Fruit fly (Drosophila melanogaster) whole organism, embryonic: ENCODE measurements around the gene ZIPIC.

Source experiments
- Ada2b ChIP-seq: fragments of 200-800 bp; sonication (Bioruptor generic); IDR thresholded peaks from 2 replicates; pipeline ENCODE4 v1.3.6; 2022; ENCODE audit warnings: missing biosample characterization, missing genetic modification characterization
- Aef1 ChIP-seq: fragments of 200-800 bp; sonication (Bioruptor generic); IDR thresholded peaks from 3 replicates; pipeline ENCODE4 v1.3.6; 2022; ENCODE audit warnings: missing biosample characterization, missing genetic modification characterization
- CG10321 ChIP-seq: fragments of 200-800 bp; sonication (Bioruptor generic); IDR thresholded peaks from 2 replicates; pipeline ENCODE4 v1.3.6; 2022; ENCODE audit warnings: missing biosample characterization, missing genetic modification characterization
- CG10543 ChIP-seq: fragments of 200-800 bp; sonication (Bioruptor generic); optimal IDR thresholded peaks from 3 replicates; lab custom pipeline; 2017; ENCODE audit warnings: missing biosample characterization, mild to moderate bottlenecking, missing genetic modification characterization, moderate library complexity
- CG11247 ChIP-seq: fragments of 200-800 bp; sonication (Bioruptor generic); IDR thresholded peaks from 2 replicates; pipeline ENCODE4 v1.3.6; 2022; ENCODE audit warnings: missing biosample characterization, missing genetic modification characterization
- CG12071 ChIP-seq: fragments of 200-800 bp; sonication (Bioruptor generic); optimal IDR thresholded peaks from 3 replicates; lab custom pipeline; 2018; ENCODE audit warnings: missing biosample characterization, mild to moderate bottlenecking, missing genetic modification characterization
- CG15011 ChIP-seq: fragments of 200-800 bp; sonication (Bioruptor generic); optimal IDR thresholded peaks from 3 replicates; lab custom pipeline; 2018; ENCODE audit warnings: missing biosample characterization, mild to moderate bottlenecking, missing genetic modification characterization
- CG1529 ChIP-seq: fragments of 200-800 bp; sonication (Bioruptor generic); optimal IDR thresholded peaks from 3 replicates; lab custom pipeline; 2018; ENCODE audit warnings: missing biosample characterization, missing genetic modification characterization
- CG15479 ChIP-seq: fragments of 200-800 bp; sonication (Bioruptor generic); optimal IDR thresholded peaks from 3 replicates; lab custom pipeline; 2019; ENCODE audit warnings: missing biosample characterization, mild to moderate bottlenecking, missing genetic modification characterization, moderate library complexity
- CG18011 ChIP-seq: fragments of 200-800 bp; sonication (Bioruptor generic); optimal IDR thresholded peaks from 2 replicates; lab custom pipeline; 2017; ENCODE audit warnings: missing biosample characterization, missing genetic modification characterization, mild to moderate bottlenecking, moderate library complexity, missing genotype
- CG2889 ChIP-seq: fragments of 200-800 bp; sonication (Bioruptor generic); IDR thresholded peaks from 3 replicates; pipeline ENCODE4 v1.3.6; 2022; ENCODE audit warnings: missing biosample characterization, missing genetic modification characterization
- CG34224 ChIP-seq: fragments of 200-800 bp; sonication (Bioruptor generic); IDR thresholded peaks from 3 replicates; pipeline ENCODE4 v1.3.6; 2022; ENCODE audit warnings: missing biosample characterization, missing genetic modification characterization; ENCODE audit not compliant: partially characterized antibody
- CG3726 ChIP-seq: fragments of 200-800 bp; sonication (Bioruptor generic); IDR thresholded peaks from 3 replicates; pipeline ENCODE4, ENCODE4 v1.3.6; 2022; ENCODE audit warnings: missing biosample characterization, missing genetic modification characterization
- CG7745 ChIP-seq: fragments of 200-800 bp; sonication (Bioruptor generic); optimal IDR thresholded peaks from 2 replicates; lab custom pipeline; 2018; ENCODE audit warnings: missing biosample characterization, mild to moderate bottlenecking, missing genetic modification characterization, moderate library complexity
- CG7928 ChIP-seq: fragments of 200-800 bp; sonication (Bioruptor generic); optimal IDR thresholded peaks from 2 replicates; lab custom pipeline; 2017; ENCODE audit warnings: missing biosample characterization, mild to moderate bottlenecking, missing genetic modification characterization
- CG8924 ChIP-seq: fragments of 200-800 bp; optimal IDR thresholded peaks from 3 replicates; lab custom pipeline; 2019; ENCODE audit warnings: missing biosample characterization, mild to moderate bottlenecking, missing genetic modification characterization, moderate library complexity
- D19B ChIP-seq: fragments of 200-800 bp; sonication (Bioruptor generic); optimal IDR thresholded peaks from 2 replicates; lab custom pipeline; 2017; ENCODE audit warnings: missing biosample characterization, mild to moderate bottlenecking, missing genetic modification characterization
- Drgx ChIP-seq: fragments of 200-800 bp; sonication (Bioruptor generic); IDR thresholded peaks from 2 replicates; pipeline ENCODE4 v1.3.6; 2022; ENCODE audit warnings: missing biosample characterization, missing genetic modification characterization
- Hr78 ChIP-seq, 2 experiments: fragments of 200-800 bp in 1 of 2; fragments of >200 bp in 1 of 2; sonication (Bioruptor generic) in 1 of 2; optimal IDR thresholded peaks; 2 replicates each; lab custom pipeline; 2017 to 2019; ENCODE audit warnings: missing biosample characterization in 2 of 2, missing genetic modification characterization in 2 of 2, mild to moderate bottlenecking in 1 of 2, moderate library complexity in 1 of 2
- Hsf ChIP-seq: fragments of 200-800 bp; sonication (Bioruptor generic); optimal IDR thresholded peaks from 3 replicates; lab custom pipeline; 2016; ENCODE audit warnings: missing biosample characterization, missing genetic modification characterization
- MBD-R2 ChIP-seq: fragments of 200-800 bp; sonication (Bioruptor generic); IDR thresholded peaks from 2 replicates; pipeline ENCODE4 v1.3.6; 2022; ENCODE audit warnings: missing biosample characterization, missing genetic modification characterization
- Meics ChIP-seq: fragments of 200-800 bp; sonication (Bioruptor generic); optimal IDR thresholded peaks from 2 replicates; lab custom pipeline; 2017; ENCODE audit warnings: missing biosample characterization, mild to moderate bottlenecking, missing genetic modification characterization
- Mes4 ChIP-seq: fragments of 200-800 bp; sonication (Bioruptor generic); optimal IDR thresholded peaks from 2 replicates; lab custom pipeline; 2016; ENCODE audit warnings: missing biosample characterization, missing genetic modification characterization
- Nf-YA ChIP-seq: fragments of 200-800 bp; sonication (Bioruptor generic); IDR thresholded peaks from 2 replicates; pipeline ENCODE4 v1.3.6; 2022; ENCODE audit warnings: missing biosample characterization, missing genetic modification characterization
- Nf-YB ChIP-seq: fragments of 200-800 bp; sonication (Bioruptor generic); optimal IDR thresholded peaks from 3 replicates; lab custom pipeline; 2019; ENCODE audit warnings: missing biosample characterization, mild to moderate bottlenecking, missing genetic modification characterization, moderate library complexity
- Sry-β ChIP-seq: fragments of 200-800 bp; sonication (Bioruptor generic); optimal IDR thresholded peaks from 2 replicates; lab custom pipeline; 2018; ENCODE audit warnings: missing biosample characterization, mild to moderate bottlenecking, missing genetic modification characterization, moderate library complexity
- bsh ChIP-seq, 2 experiments: fragments of 200-800 bp; sonication (Bioruptor generic); optimal IDR thresholded peaks; 2 replicates each; lab custom pipeline; 2017 to 2018; ENCODE audit warnings: mild to moderate bottlenecking in 2 of 2, missing biosample characterization in 2 of 2, missing genetic modification characterization in 2 of 2, moderate library complexity in 1 of 2
- cas ChIP-seq: fragments of 200-800 bp; sonication (Bioruptor generic); IDR thresholded peaks from 2 replicates; pipeline ENCODE4 v1.3.6; 2022; ENCODE audit warnings: missing biosample characterization, missing genetic modification characterization
- ci ChIP-seq: fragments of 200-800 bp; sonication (Bioruptor generic); IDR thresholded peaks from 3 replicates; pipeline ENCODE4 v1.3.6; 2022; ENCODE audit warnings: missing biosample characterization, missing genetic modification characterization
- crc ChIP-seq: fragments of 200-800 bp; sonication (Bioruptor generic); optimal IDR thresholded peaks from 2 replicates; lab custom pipeline; 2016; ENCODE audit warnings: missing biosample characterization, missing genetic modification characterization
- dmrt99B ChIP-seq: fragments of 200-800 bp; sonication (Bioruptor generic); optimal IDR thresholded peaks from 2 replicates; lab custom pipeline; 2018; ENCODE audit warnings: missing biosample characterization, mild to moderate bottlenecking, missing genetic modification characterization, moderate library complexity
- dpn ChIP-seq, 2 experiments: fragments of 200-800 bp; sonication (Bioruptor generic); optimal IDR thresholded peaks; 3 replicates each; lab custom pipeline; 2016; ENCODE audit warnings: missing biosample characterization in 2 of 2, missing genetic modification characterization in 2 of 2
- ems ChIP-seq: fragments of 200-800 bp; sonication (Bioruptor generic); optimal IDR thresholded peaks from 3 replicates; lab custom pipeline; 2016; ENCODE audit warnings: missing biosample characterization, missing genetic modification characterization
- fd96Cb ChIP-seq: fragments of 200-800 bp; sonication (Bioruptor generic); optimal IDR thresholded peaks from 2 replicates; lab custom pipeline; 2018; ENCODE audit warnings: missing biosample characterization, mild to moderate bottlenecking, missing genetic modification characterization, moderate library complexity
- gem ChIP-seq: fragments of 200-800 bp; sonication (Bioruptor generic); optimal IDR thresholded peaks from 2 replicates; lab custom pipeline; 2019; ENCODE audit warnings: missing biosample characterization, mild to moderate bottlenecking, missing genetic modification characterization, moderate library complexity
- lov ChIP-seq, 2 experiments: fragments of 200-800 bp in 1 of 2; fragments of >200 bp in 1 of 2; sonication (Bioruptor generic) in 1 of 2; IDR thresholded peaks in 1 of 2; optimal IDR thresholded peaks in 1 of 2; 2 replicates in 1 of 2; 3 replicates in 1 of 2; pipeline versions ENCODE4 v1.3.6 to Lab custom; 2017 to 2022; ENCODE audit warnings: missing biosample characterization in 1 of 2, missing genetic modification characterization in 1 of 2
- luna ChIP-seq: fragments of 200-800 bp; sonication (Bioruptor generic); optimal IDR thresholded peaks from 2 replicates; lab custom pipeline; 2016; ENCODE audit warnings: missing biosample characterization, missing genetic modification characterization
- p53 ChIP-seq: fragments of 200-800 bp; sonication (Bioruptor generic); optimal IDR thresholded peaks from 2 replicates; lab custom pipeline; 2016; ENCODE audit warnings: missing biosample characterization, missing genetic modification characterization
- pnt ChIP-seq: fragments of 200-800 bp; sonication (Bioruptor generic); optimal IDR thresholded peaks from 3 replicates; lab custom pipeline; 2016; ENCODE audit warnings: missing biosample characterization, missing genetic modification characterization
- prd ChIP-seq, 3 experiments: fragments of >200 bp in 2 of 3; fragments of 200-800 bp in 1 of 3; sonication (Bioruptor generic) in 1 of 3; optimal IDR thresholded peaks in 2 of 3; IDR thresholded peaks in 1 of 3; 2 replicates in 2 of 3; 3 replicates in 1 of 3; pipeline versions ENCODE4 v1.3.6 to Lab custom; 2017 to 2022; ENCODE audit warnings: missing biosample characterization in 1 of 3, missing genetic modification characterization in 1 of 3
- ranshi ChIP-seq: fragments of 200-800 bp; sonication (Bioruptor generic); IDR thresholded peaks from 2 replicates; pipeline ENCODE4 v1.3.6; 2022; ENCODE audit warnings: missing biosample characterization, missing genetic modification characterization
- ro ChIP-seq: fragments of 200-800 bp; sonication (Bioruptor generic); IDR thresholded peaks from 2 replicates; pipeline ENCODE4 v1.3.6; 2022; ENCODE audit warnings: missing biosample characterization, missing genetic modification characterization
- salm ChIP-seq: fragments of 200-800 bp; sonication (Bioruptor generic); optimal IDR thresholded peaks from 2 replicates; lab custom pipeline; 2018; ENCODE audit warnings: missing biosample characterization, mild to moderate bottlenecking, missing genetic modification characterization
- ssp ChIP-seq: fragments of 200-800 bp; sonication (Bioruptor generic); IDR thresholded peaks from 2 replicates; pipeline ENCODE4 v1.3.6; 2022; ENCODE audit warnings: missing biosample characterization, missing genetic modification characterization
- tx ChIP-seq: fragments of 200-800 bp; sonication (Bioruptor generic); optimal IDR thresholded peaks from 2 replicates; lab custom pipeline; 2016; ENCODE audit warnings: missing biosample characterization, missing genetic modification characterization
- wdn ChIP-seq: fragments of 200-800 bp; sonication (Bioruptor generic); IDR thresholded peaks from 2 replicates; pipeline ENCODE4 v1.3.6; 2022; ENCODE audit warnings: missing biosample characterization, missing genetic modification characterization
- zen ChIP-seq: fragments of 200-800 bp; sonication (Bioruptor generic); optimal IDR thresholded peaks from 3 replicates; lab custom pipeline; 2018; ENCODE audit warnings: missing biosample characterization, mild to moderate bottlenecking, missing genetic modification characterization, moderate library complexity
- zfh2 ChIP-seq: fragments of 200-800 bp; sonication (Bioruptor generic); optimal IDR thresholded peaks from 2 replicates; lab custom pipeline; 2016; ENCODE audit warnings: missing biosample characterization, missing genetic modification characterization

Gene ZIPIC

dm6 chr3R:30021559-30022451, 14.9 kb downstream of the ZIPIC start, which contains the start of gene Mgat2 (continued):
- no peak for TF ChIP-seq zen (tag; lab: Kevin White, UChicago)
- no peak for TF ChIP-seq CG1529 (GFP tag; lab: Kevin White, UChicago)
- TF ChIP-seq tx (GFP tag; lab: Kevin White, UChicago) = no peak
- TF ChIP-seq lov (optimal IDR thresholded peaks at IDR 0.05; lab: Kevin White, UChicago) = no peak
- 0 out of 3 replicates have a peak, but pooled peaks have one; percentile 29 for TF ChIP-seq lov (GFP tag; IDR thresholded peaks at IDR 0.05; lab: Robert Waterston, UW)
- TF ChIP-seq CG18011 = no peak
- no peak for TF ChIP-seq gem (tag; lab: Kevin White, UChicago)
- TF ChIP-seq ssp (GFP tag; lab: Robert Waterston, UW) = no peak
- no peak for TF ChIP-seq fd96Cb (tag; lab: Kevin White, UChicago)
- no peak for TF ChIP-seq crc (GFP tag; lab: Kevin White, UChicago)
- TF ChIP-seq Meics (GFP tag; lab: Kevin White, UChicago) = no peak
- no peak for TF ChIP-seq CG3726 (GFP tag; lab: Robert Waterston, UW)
- no peak for TF ChIP-seq CG11247 (GFP tag; lab: Robert Waterston, UW)
- no peak for TF ChIP-seq ro
- TF ChIP-seq pnt = no peak
- peak; percentile 83 for TF ChIP-seq CG8924 (tag; lab: Kevin White, UChicago)
- peak; percentile 59 for TF ChIP-seq CG15479
- no peak for TF ChIP-seq p53 (GFP tag; lab: Kevin White, UChicago)
- no peak for TF ChIP-seq CG2889
- TF ChIP-seq Mes4 (GFP tag; lab: Kevin White, UChicago) = no peak
- TF ChIP-seq Aef1 = no peak; the same call in 2 of the 3 replicates
- peak; percentile 11 for TF ChIP-seq ems (GFP tag; lab: Kevin White, UChicago)
- peak; percentile 15; the same call in 1 of the 2 replicates for TF ChIP-seq MBD-R2
- TF ChIP-seq CG12071 (GFP tag; lab: Kevin White, UChicago) = peak; percentile 44
- TF ChIP-seq salm = peak; percentile 49
- TF ChIP-seq Hr78 (GFP tag; optimal IDR thresholded peaks at IDR 0.05; lab: Kevin White, UChicago) = no peak
- peak; percentile 78 for TF ChIP-seq ci (GFP tag; lab: Robert Waterston, UW)
- peak; percentile 97 for TF ChIP-seq CG34224 (GFP tag; lab: Robert Waterston, UW)
- no peak for TF ChIP-seq luna (GFP tag; lab: Kevin White, UChicago)
- no peak for TF ChIP-seq CG7928
- no peak for TF ChIP-seq zfh2 (GFP tag; lab: Kevin White, UChicago)
- peak; percentile 56 for TF ChIP-seq Sry-β (GFP tag; lab: Kevin White, UChicago)
- no peak for TF ChIP-seq dmrt99B (tag; lab: Kevin White, UChicago)
- TF ChIP-seq prd (optimal IDR thresholded peaks at IDR 0.05; lab: Kevin White, UChicago) = no peak
- no peak for TF ChIP-seq prd (GFP tag; IDR thresholded peaks at IDR 0.05; lab: Robert Waterston, UW)
- no peak for TF ChIP-seq D19B
- TF ChIP-seq wdn = no peak
- no peak for TF ChIP-seq Nf-YA (GFP tag; lab: Robert Waterston, UW)
- TF ChIP-seq dpn (GFP tag; optimal IDR thresholded peaks at IDR 0.05; lab: Kevin White, UChicago) = no peak
- no peak for TF ChIP-seq Hsf (GFP tag; lab: Kevin White, UChicago)
- peak; percentile 77 for TF ChIP-seq CG10543 (GFP tag; lab: Kevin White, UChicago)
- no peak for TF ChIP-seq Ada2b (GFP tag; lab: Robert Waterston, UW)
- peak; percentile 57 for TF ChIP-seq Nf-YB (GFP tag; lab: Kevin White, UChicago)
- TF ChIP-seq CG15011 = no peak
- peak; percentile 46 for TF ChIP-seq Drgx (GFP tag; lab: Robert Waterston, UW)
- peak; percentile 72 for TF ChIP-seq CG7745 (tag; lab: Kevin White, UChicago)
- TF ChIP-seq ranshi = no peak; the same call in 1 of the 2 replicates
- peak; percentile 18 to 61 for TF ChIP-seq bsh (GFP tag; optimal IDR thresholded peaks at IDR 0.05; lab: Kevin White, UChicago)
- peak; percentile 72 for TF ChIP-seq CG10321
- no peak for TF ChIP-seq cas (GFP tag; lab: Robert Waterston, UW)
